Fruit fly (Drosophila melanogaster): ENCODE data around the gene CG3740.

The CG3740 gene

DNA sequence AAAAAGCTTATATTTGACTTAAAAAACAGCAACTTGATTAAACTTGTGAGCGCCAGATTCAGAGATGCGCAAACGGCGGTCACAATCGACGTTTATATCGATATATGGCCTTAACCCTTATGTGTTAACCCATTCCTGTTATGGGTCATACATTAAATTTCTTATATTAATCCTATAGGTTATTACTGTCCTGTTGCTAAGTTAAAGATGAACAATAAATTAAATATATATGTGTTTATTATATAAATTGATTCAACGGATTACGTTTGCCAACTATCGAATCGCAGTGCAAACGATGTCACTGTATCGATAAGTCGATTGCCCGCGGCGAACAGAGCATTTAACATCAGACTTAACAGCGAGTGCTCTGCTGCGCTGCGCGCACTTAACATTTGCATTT is at the start of gene CG3740, which contains the start of gene hfw:
Gene CG3740, minus strand, starts transcription at position 84 of the 400 bp plus-strand sequence.
Gene hfw, plus strand, starts transcription at position 357 of the 400 bp plus-strand sequence.
- TF ChIP-seq achi (GFP tag; optimal IDR thresholded peaks at IDR 0.05) = peak; percentile 63
- no peak for TF ChIP-seq Hr39 (GFP tag; optimal IDR thresholded peaks at IDR 0.05)
- TF ChIP-seq fd59A (GFP tag; optimal IDR thresholded peaks at IDR 0.05) = no peak
- TF ChIP-seq CG11902 (GFP tag; optimal IDR thresholded peaks at IDR 0.05) = peak; percentile 53
- TF ChIP-seq CG31627 (GFP tag; optimal IDR thresholded peaks at IDR 0.05) = peak; percentile 51
- TF ChIP-seq CG6808 (GFP tag; optimal IDR thresholded peaks at IDR 0.05) = no peak
- TF ChIP-seq Sox14 (GFP tag; optimal IDR thresholded peaks at IDR 0.05) = peak; percentile 11
- TF ChIP-seq Hr38 (GFP tag; optimal IDR thresholded peaks at IDR 0.05) = no peak
- TF ChIP-seq CG6276 (GFP tag; optimal IDR thresholded peaks at IDR 0.05) = no peak
- no peak for TF ChIP-seq CG16779 (tag; optimal IDR thresholded peaks at IDR 0.05)
- no peak for TF ChIP-seq CG11762 (GFP tag; optimal IDR thresholded peaks at IDR 0.05; ENCODE audit: insufficient read depth)
- no peak for TF ChIP-seq salr (GFP tag; optimal IDR thresholded peaks at IDR 0.05)
- TF ChIP-seq CG6854 (GFP tag; optimal IDR thresholded peaks at IDR 0.05) = no peak
- no peak for TF ChIP-seq acj6 (GFP tag; optimal IDR thresholded peaks at IDR 0.05)
- no peak for TF ChIP-seq OdsH (GFP tag; optimal IDR thresholded peaks at IDR 0.05)
- TF ChIP-seq Eip93F (GFP tag; optimal IDR thresholded peaks at IDR 0.05) = peak; percentile 61
- peak; percentile 62 for TF ChIP-seq Ets96B (tag; optimal IDR thresholded peaks at IDR 0.05)
- peak in 1 of 2 experiments; percentile 45 for TF ChIP-seq ss (GFP tag; optimal IDR thresholded peaks at IDR 0.05)
- TF ChIP-seq Sox102F (GFP tag; optimal IDR thresholded peaks at IDR 0.05) = no peak
- TF ChIP-seq CG7368 (GFP tag; optimal IDR thresholded peaks at IDR 0.05) = peak; percentile 31
- TF ChIP-seq CG4318 (GFP tag; optimal IDR thresholded peaks at IDR 0.05) = no peak
- peak; percentile 62 for TF ChIP-seq Gug (GFP tag; IDR thresholded peaks at IDR 0.05)
- peak; percentile 37 for TF ChIP-seq dac (GFP tag; optimal IDR thresholded peaks at IDR 0.05)
- peak; percentile 30; the same call in 1 of the 2 replicates for TF ChIP-seq CG11294 (GFP tag; IDR thresholded peaks at IDR 0.05)
- peak; percentile 60 for TF ChIP-seq lz (GFP tag; optimal IDR thresholded peaks at IDR 0.05)
- TF ChIP-seq fkh (GFP tag; optimal IDR thresholded peaks at IDR 0.05) = no peak
- TF ChIP-seq CG9139 (GFP tag; optimal IDR thresholded peaks at IDR 0.05) = no peak
- peak; percentile 77 for TF ChIP-seq CG6163 (GFP tag; IDR thresholded peaks at IDR 0.05)
- TF ChIP-seq CG3919 (GFP tag; optimal IDR thresholded peaks at IDR 0.05) = peak; percentile 63
- TF ChIP-seq CG15336 (GFP tag; IDR thresholded peaks at IDR 0.05) = peak; percentile 57; the same call in 1 of the 2 replicates
- peak; percentile 30 for TF ChIP-seq CG8632 (GFP tag; optimal IDR thresholded peaks at IDR 0.05)
- TF ChIP-seq esn (GFP tag; optimal IDR thresholded peaks at IDR 0.05) = peak; percentile 74
- peak; percentile 58 for TF ChIP-seq CG34406 (GFP tag; optimal IDR thresholded peaks at IDR 0.05)
- TF ChIP-seq Lpt (GFP tag; optimal IDR thresholded peaks at IDR 0.05) = no peak
- TF ChIP-seq CG1621 (tag; optimal IDR thresholded peaks at IDR 0.05) = no peak
- peak; percentile 65 for TF ChIP-seq Met (GFP tag; optimal IDR thresholded peaks at IDR 0.05)
- TF ChIP-seq Ets21C (GFP tag; optimal IDR thresholded peaks at IDR 0.05) = peak; percentile 48
- peak; percentile 80 for TF ChIP-seq eg (GFP tag; IDR thresholded peaks at IDR 0.05)
- TF ChIP-seq cyc (GFP tag; optimal IDR thresholded peaks at IDR 0.05) = peak; percentile 62
- TF ChIP-seq vri (GFP tag; optimal IDR thresholded peaks at IDR 0.05) = peak; percentile 62
- peak; percentile 33 for TF ChIP-seq net (GFP tag; optimal IDR thresholded peaks at IDR 0.05)
- TF ChIP-seq fd85E (GFP tag; optimal IDR thresholded peaks at IDR 0.05) = no peak
- no peak for TF ChIP-seq Hr4 (GFP tag; optimal IDR thresholded peaks at IDR 0.05)
- no peak for TF ChIP-seq dsx (GFP tag; optimal IDR thresholded peaks at IDR 0.05; ENCODE audit: poor library complexity, severe bottlenecking)
- peak; percentile 0 for TF ChIP-seq Blimp-1 (GFP tag; optimal IDR thresholded peaks at IDR 0.05)
- TF ChIP-seq Sox15 (GFP tag; optimal IDR thresholded peaks at IDR 0.05) = peak; percentile 59
- peak; percentile 57 for TF ChIP-seq CG3032 (tag; optimal IDR thresholded peaks at IDR 0.05)
- peak; percentile 27 for TF ChIP-seq svp (GFP tag)
- peak; percentile 56; the same call in 1 of the 3 replicates for TF ChIP-seq CG8119 (GFP tag; IDR thresholded peaks at IDR 0.05)
- peak; percentile 64 for TF ChIP-seq Smox (GFP tag; optimal IDR thresholded peaks at IDR 0.05)
- no peak for TF ChIP-seq Eip75B (GFP tag; optimal IDR thresholded peaks at IDR 0.05)
- peak; percentile 65 for TF ChIP-seq Eip78C (GFP tag)
